Worm (Caenorhabditis elegans): ENCODE data around the gene tbx-38.

- TF ChIP-seq ztf-23 (GFP tag; IDR thresholded peaks at IDR 0.05) (no peak), flt-1 (GFP tag; IDR thresholded peaks at IDR 0.05) (no peak)
Observed at ce11 chrIII:11829062-11829461, 43.2 kb upstream of the tbx-38 start.
